Worm (Caenorhabditis elegans) whole organism, late embryonic: ENCODE results near the gene rga-5.

ENCODE experiments used
- C08G9.2 ChIP-seq: sonication (generic microtip); optimal IDR thresholded peaks from 2 replicates; lab custom pipeline; 2016; ENCODE audit warnings: mild to moderate bottlenecking, missing genetic modification characterization, moderate library complexity, missing compliant biosample characterization
- F13H6.1 ChIP-seq: sonication (generic microtip); optimal IDR thresholded peaks from 2 replicates; lab custom pipeline; 2016; ENCODE audit warnings: missing genetic modification characterization, missing compliant biosample characterization
- T23F11.4 ChIP-seq: fragments of 200-800 bp; sonication (Bioruptor generic); optimal IDR thresholded peaks from 2 replicates; lab custom pipeline; 2018; ENCODE audit warnings: mild to moderate bottlenecking, missing genetic modification characterization, missing compliant biosample characterization
- ceh-18 ChIP-seq: sonication (generic microtip); optimal IDR thresholded peaks from 2 replicates; lab custom pipeline; 2016; ENCODE audit warnings: missing genetic modification characterization, missing compliant biosample characterization
- ceh-19 ChIP-seq: fragments of 200-800 bp; sonication (Bioruptor generic); optimal IDR thresholded peaks from 2 replicates; lab custom pipeline; 2018; ENCODE audit warnings: mild to moderate bottlenecking, missing genetic modification characterization, missing compliant biosample characterization
- ceh-2 ChIP-seq: sonication (generic microtip); optimal IDR thresholded peaks from 2 replicates; lab custom pipeline; 2016; ENCODE audit warnings: missing genotype, missing genetic modification characterization, missing compliant biosample characterization
- ceh-22 ChIP-seq: sonication (generic microtip); optimal IDR thresholded peaks from 2 replicates; lab custom pipeline; 2017; ENCODE audit warnings: missing biosample characterization, missing genetic modification characterization
- ceh-30 ChIP-seq: fragments of 150-350 bp; optimal IDR thresholded peaks from 2 replicates; lab custom pipeline; 2014; ENCODE audit warnings: missing biosample characterization, missing genetic modification characterization
- ceh-31 ChIP-seq: sonication (generic microtip); optimal IDR thresholded peaks from 2 replicates; lab custom pipeline; 2016; ENCODE audit warnings: missing genetic modification characterization, missing compliant biosample characterization
- ceh-34 ChIP-seq: sonication (generic microtip); optimal IDR thresholded peaks from 2 replicates; lab custom pipeline; 2016; ENCODE audit warnings: mild to moderate bottlenecking, missing genetic modification characterization, missing compliant biosample characterization
- ceh-48 ChIP-seq: sonication (generic microtip); optimal IDR thresholded peaks from 2 replicates; lab custom pipeline; 2016; ENCODE audit warnings: missing genetic modification characterization, inconsistent platforms, missing compliant biosample characterization
- fkh-10 ChIP-seq: fragments of 150-350 bp; optimal IDR thresholded peaks from 2 replicates; lab custom pipeline; 2014; ENCODE audit warnings: missing biosample characterization, missing genetic modification reagents, missing genetic modification characterization
- hlh-30 ChIP-seq: sonication (generic microtip); optimal IDR thresholded peaks from 2 replicates; lab custom pipeline; 2017; ENCODE audit warnings: antibody characterized with exemption, missing genetic modification characterization, missing compliant biosample characterization; ENCODE audit not compliant: insufficient read depth
- hlh-6 ChIP-seq: sonication (generic microtip); optimal IDR thresholded peaks from 2 replicates; lab custom pipeline; 2016; ENCODE audit warnings: missing genotype, missing genetic modification characterization, missing compliant biosample characterization
- hlh-8 ChIP-seq: sonication (generic microtip); optimal IDR thresholded peaks from 2 replicates; lab custom pipeline; 2016; ENCODE audit warnings: missing genotype, missing genetic modification characterization, missing compliant biosample characterization
- madf-2 ChIP-seq: sonication (generic microtip); optimal IDR thresholded peaks from 2 replicates; lab custom pipeline; 2017; ENCODE audit warnings: missing genetic modification characterization, missing compliant biosample characterization
- nfya-1 ChIP-seq: sonication (generic microtip); optimal IDR thresholded peaks from 2 replicates; lab custom pipeline; 2017; ENCODE audit warnings: missing genetic modification characterization, mild to moderate bottlenecking, missing compliant biosample characterization, antibody characterized with exemption, moderate library complexity
- nhr-11 ChIP-seq: fragments of 150-350 bp; optimal IDR thresholded peaks from 2 replicates; lab custom pipeline; 2014; ENCODE audit warnings: missing biosample characterization, missing genetic modification characterization
- pat-9 ChIP-seq: fragments of 200-800 bp; sonication (Bioruptor generic); optimal IDR thresholded peaks from 2 replicates; lab custom pipeline; 2018; ENCODE audit warnings: mild to moderate bottlenecking, missing genetic modification characterization, moderate library complexity, missing compliant biosample characterization
- pax-1 ChIP-seq: fragments of 150-350 bp; optimal IDR thresholded peaks from 2 replicates; lab custom pipeline; 2014; ENCODE audit warnings: missing biosample characterization, missing genetic modification characterization
- pha-2 ChIP-seq: sonication (generic microtip); optimal IDR thresholded peaks from 2 replicates; lab custom pipeline; 2017; ENCODE audit warnings: mild to moderate bottlenecking, missing genetic modification characterization, missing compliant biosample characterization
- pha-4 ChIP-seq: fragments of 150-350 bp; optimal IDR thresholded peaks from 2 replicates; lab custom pipeline; 2018; ENCODE audit warnings: missing biosample characterization, missing genetic modification reagents, missing genetic modification characterization
- pros-1 ChIP-seq: fragments of 150-350 bp; optimal IDR thresholded peaks from 2 replicates; lab custom pipeline; 2014; ENCODE audit warnings: missing biosample characterization, missing genetic modification reagents, missing genetic modification characterization
- rnt-1 ChIP-seq: sonication (generic microtip); optimal IDR thresholded peaks from 2 replicates; lab custom pipeline; 2016; ENCODE audit warnings: missing genetic modification characterization, missing compliant biosample characterization
- tbx-7 ChIP-seq: sonication (generic microtip); optimal IDR thresholded peaks from 2 replicates; lab custom pipeline; 2016; ENCODE audit warnings: missing genotype, missing genetic modification characterization, missing compliant biosample characterization
- ttx-3 ChIP-seq: sonication (generic microtip); optimal IDR thresholded peaks from 2 replicates; lab custom pipeline; 2016; ENCODE audit warnings: missing genetic modification reagents, missing genetic modification characterization, missing compliant biosample characterization
- unc-42 ChIP-seq: sonication (generic microtip); optimal IDR thresholded peaks from 2 replicates; lab custom pipeline; 2016; ENCODE audit warnings: missing genotype, missing genetic modification characterization, missing compliant biosample characterization
- unc-55 ChIP-seq: sonication (generic microtip); optimal IDR thresholded peaks from 2 replicates; lab custom pipeline; 2017; ENCODE audit warnings: missing biosample characterization, missing genetic modification reagents, missing genetic modification characterization
- unc-86 ChIP-seq: sonication (generic microtip); optimal IDR thresholded peaks from 2 replicates; lab custom pipeline; 2016; ENCODE audit warnings: missing genetic modification characterization, missing compliant biosample characterization
- zip-5 ChIP-seq: sonication (generic microtip); optimal IDR thresholded peaks from 2 replicates; lab custom pipeline; 2016; ENCODE audit warnings: missing genetic modification characterization, missing compliant biosample characterization
- ztf-16 ChIP-seq: sonication (generic microtip); optimal IDR thresholded peaks from 2 replicates; lab custom pipeline; 2017; ENCODE audit warnings: missing genetic modification characterization, missing compliant biosample characterization

rga-5 gene

ce11 chrIV:13878123-13878522, 50.4 kb downstream of the rga-5 start:
- TF ChIP-seq ceh-18 (no peak), pros-1 (tag; lab: Kevin White, UChicago) (no peak), nfya-1 (peak; percentile 39), pax-1 (tag; lab: Kevin White, UChicago) (no peak)

- TF ChIP-seq hlh-6 (no peak), nfya-1 (peak; percentile 64)
These were observed 51.1 kb downstream of the rga-5 start for ce11 chrIV:13878738-13879137.

- no peak for TF ChIP-seq ceh-19
- TF ChIP-seq, all 69 proteins: peak for 0
These were observed 52.2 kb downstream of the rga-5 start, which contains the start of gene B0513.4 for ce11 chrIV:13879851-13880250. Gene B0513.4, plus strand, starts transcription at chrIV:13880151.

- no peak for TF ChIP-seq tbx-7 (tag; lab: Kevin White, UChicago)
These were observed 52.7 kb downstream of the rga-5 start for ce11 chrIV:13880370-13880769.

DNA sequence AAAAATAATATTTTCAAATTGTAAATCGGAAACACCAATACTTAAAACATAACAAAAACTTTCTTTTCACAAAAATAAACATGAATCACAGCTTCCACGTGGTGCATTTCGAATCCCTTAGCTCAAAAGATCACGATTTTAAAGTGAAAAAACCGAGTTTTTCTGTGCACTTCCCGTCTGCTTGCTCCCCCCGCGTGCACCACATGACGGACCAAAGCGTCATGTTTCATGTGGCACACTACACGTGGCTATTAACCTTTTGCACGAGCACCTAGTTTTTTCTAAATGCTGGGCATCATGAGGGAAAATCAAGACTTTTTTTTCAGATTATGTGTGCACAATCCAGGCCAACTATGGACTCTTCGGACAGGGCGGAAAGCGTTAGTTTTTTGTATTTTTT, 53.1 kb downstream of the rga-5 start:
- peak; percentile 76 for TF ChIP-seq hlh-30 (tag; lab: Kevin White, UChicago)
- TF ChIP-seq nfya-1: no peak

ce11 chrIV:13881754-13882275, 54.1 kb downstream of the rga-5 start, which contains the start of gene rpl-29:
Gene rpl-29, plus strand, starts transcription at chrIV:13882225.
- peak; percentile 40 for TF ChIP-seq unc-55 (GFP tag; lab: Kevin White, UChicago)
- peak; percentile 13 for TF ChIP-seq ceh-18
- peak; percentile 23 for TF ChIP-seq unc-42 (tag; lab: Kevin White, UChicago)
- no peak for TF ChIP-seq ttx-3
- peak; percentile 94 for TF ChIP-seq nfya-1
- TF ChIP-seq rnt-1 (tag; lab: Kevin White, UChicago): peak; percentile 26
- no peak for TF ChIP-seq T23F11.4
- peak; percentile 52 for TF ChIP-seq hlh-30 (tag; lab: Kevin White, UChicago)
- TF ChIP-seq pax-1 (tag; lab: Kevin White, UChicago): peak; percentile 40
- peak; percentile 46 for TF ChIP-seq ceh-31

- TF ChIP-seq ceh-31: no peak
- TF ChIP-seq fkh-10 (GFP tag; lab: Kevin White, UChicago): no peak
- TF ChIP-seq hlh-6: no peak
- no peak for TF ChIP-seq ceh-2 (tag; lab: Kevin White, UChicago)
These were observed 54.9 kb downstream of the rga-5 start, which contains the start of gene thoc-7 for ce11 chrIV:13882573-13882972. Gene thoc-7, plus strand, starts transcription at chrIV:13882734.

ce11 chrIV:13883922-13884321, 56.2 kb downstream of the rga-5 start:
- TF ChIP-seq ceh-48: no peak
- no peak for TF ChIP-seq unc-86 (tag; lab: Kevin White, UChicago)
- no peak for TF ChIP-seq ceh-22 (tag; lab: Kevin White, UChicago)
- TF ChIP-seq ztf-16: no peak
- no peak for TF ChIP-seq hlh-8 (tag; lab: Kevin White, UChicago)
- no peak for TF ChIP-seq madf-2 (tag; lab: Kevin White, UChicago)
- no peak for TF ChIP-seq pha-2 (tag; lab: Kevin White, UChicago)
- TF ChIP-seq F13H6.1 (tag; lab: Kevin White, UChicago): no peak
- no peak for TF ChIP-seq zip-5 (tag; lab: Kevin White, UChicago)
- TF ChIP-seq pha-4 (tag; lab: Kevin White, UChicago): no peak
- TF ChIP-seq ceh-34 (tag; lab: Kevin White, UChicago): no peak
- TF ChIP-seq C08G9.2 (tag; lab: Kevin White, UChicago): no peak
- TF ChIP-seq ceh-30 (tag; lab: Kevin White, UChicago): no peak
- no peak for TF ChIP-seq pat-9 (tag; lab: Kevin White, UChicago)
- no peak for TF ChIP-seq nhr-11 (tag; lab: Kevin White, UChicago)
